Fruit fly (Drosophila melanogaster): ENCODE results near the gene Tspo.

Tspo gene

dm6 chr2L:521001-521827, 38.2 kb upstream of the Tspo start (continued):
- no peak for TF ChIP-seq Lhr (GFP tag; optimal IDR thresholded peaks at IDR 0.05)
- peak; percentile 8 for TF ChIP-seq unpg (GFP tag; optimal IDR thresholded peaks at IDR 0.05)
- TF ChIP-seq knrl (GFP tag; IDR thresholded peaks at IDR 0.05; ENCODE audit: partially characterized antibody): 0 out of 3 replicates have a peak, but pooled peaks have one; percentile 16
- TF ChIP-seq CG10321 (GFP tag; IDR thresholded peaks at IDR 0.05): peak; percentile 88
- TF ChIP-seq lab (GFP tag; optimal IDR thresholded peaks at IDR 0.05): no peak
- TF ChIP-seq CG9609 (GFP tag; optimal IDR thresholded peaks at IDR 0.05): no peak
- no peak for TF ChIP-seq Myb (GFP tag; optimal IDR thresholded peaks at IDR 0.05)
- TF ChIP-seq grn (GFP tag; optimal IDR thresholded peaks at IDR 0.05): peak; percentile 100
- no peak for TF ChIP-seq vfl (GFP tag; optimal IDR thresholded peaks at IDR 0.05)
- TF ChIP-seq crol (GFP tag; IDR thresholded peaks at IDR 0.05): peak; percentile 82
- peak; percentile 65 for TF ChIP-seq cg (GFP tag; optimal IDR thresholded peaks at IDR 0.05)
- no peak for TF ChIP-seq CG15696 (tag; optimal IDR thresholded peaks at IDR 0.05)
- TF ChIP-seq sob (GFP tag; IDR thresholded peaks at IDR 0.05): no peak
- peak; percentile 45 for TF ChIP-seq gem (tag; optimal IDR thresholded peaks at IDR 0.05)
- TF ChIP-seq gsb-n (tag; optimal IDR thresholded peaks at IDR 0.05): no peak
- no peak for TF ChIP-seq Doc3 (GFP tag; IDR thresholded peaks at IDR 0.05; ENCODE audit: partially characterized antibody)
- peak; percentile 36 for TF ChIP-seq tap (tag; optimal IDR thresholded peaks at IDR 0.05)
- TF ChIP-seq BEAF-32 (GFP tag; optimal IDR thresholded peaks at IDR 0.05): no peak
- peak; percentile 56 for TF ChIP-seq Med (GFP tag)
- TF ChIP-seq sens (GFP tag): peak; percentile 55
- TF ChIP-seq CG9437 (GFP tag; optimal IDR thresholded peaks at IDR 0.05): no peak
- no peak for TF ChIP-seq run (tag; optimal IDR thresholded peaks at IDR 0.05)
- no peak for TF ChIP-seq CG6791 (GFP tag; IDR thresholded peaks at IDR 0.05; ENCODE audit: partially characterized antibody)
- TF ChIP-seq pb (GFP tag; optimal IDR thresholded peaks at IDR 0.05): no peak
- TF ChIP-seq CG30403 (GFP tag; optimal IDR thresholded peaks at IDR 0.05): no peak
- TF ChIP-seq Taf1 (GFP tag; IDR thresholded peaks at IDR 0.05): no peak
- peak; percentile 94 for TF ChIP-seq sqz (GFP tag; optimal IDR thresholded peaks at IDR 0.05)

- TF ChIP-seq ara (GFP tag; IDR thresholded peaks at IDR 0.05): peak; percentile 91
- TF ChIP-seq CG12769 (tag; optimal IDR thresholded peaks at IDR 0.05): peak; percentile 83
- TF ChIP-seq CG34376 (GFP tag; optimal IDR thresholded peaks at IDR 0.05): no peak
- TF ChIP-seq CG17328 (GFP tag; IDR thresholded peaks at IDR 0.05): peak; percentile 84
- TF ChIP-seq Neu2 (GFP tag; optimal IDR thresholded peaks at IDR 0.05; ENCODE audit: borderline replicate concordance): no peak
- TF ChIP-seq CG1792 (GFP tag; optimal IDR thresholded peaks at IDR 0.05): no peak
- no peak for TF ChIP-seq B-H2 (GFP tag; optimal IDR thresholded peaks at IDR 0.05)
- peak; percentile 81 for TF ChIP-seq CG10267 (tag; optimal IDR thresholded peaks at IDR 0.05)
- no peak for TF ChIP-seq sqz (GFP tag; optimal IDR thresholded peaks at IDR 0.05)
- TF ChIP-seq wek (GFP tag; optimal IDR thresholded peaks at IDR 0.05): peak; percentile 31
- TF ChIP-seq Aef1 (GFP tag; IDR thresholded peaks at IDR 0.05): peak; percentile 76
- no peak for TF ChIP-seq lbe (GFP tag; optimal IDR thresholded peaks at IDR 0.05)
- no peak for TF ChIP-seq crc (GFP tag; optimal IDR thresholded peaks at IDR 0.05)
- TF ChIP-seq CG4424 (GFP tag; optimal IDR thresholded peaks at IDR 0.05): peak; percentile 86
- no peak for TF ChIP-seq CG18011 (GFP tag; optimal IDR thresholded peaks at IDR 0.05)
- peak; percentile 77 for TF ChIP-seq bcd (GFP tag; optimal IDR thresholded peaks at IDR 0.05)
- no peak for TF ChIP-seq CG4854 (GFP tag; optimal IDR thresholded peaks at IDR 0.05)
- peak; percentile 78; the same call in 2 of the 3 replicates for TF ChIP-seq gce (GFP tag; IDR thresholded peaks at IDR 0.05)
- TF ChIP-seq Nf-YC (tag; optimal IDR thresholded peaks at IDR 0.05): no peak
- peak; percentile 72 for TF ChIP-seq wor (GFP tag; IDR thresholded peaks at IDR 0.05)
- no peak for TF ChIP-seq Dll (GFP tag; IDR thresholded peaks at IDR 0.05; ENCODE audit: partially characterized antibody)
- TF ChIP-seq mam (GFP tag; optimal IDR thresholded peaks at IDR 0.05): peak; percentile 26
- TF ChIP-seq ham (GFP tag; IDR thresholded peaks at IDR 0.05): no peak
These were observed 37.3 kb upstream of the Tspo start for dm6 chr2L:521940-522632.
